Fruit fly (Drosophila melanogaster) Kc167 (cell line): ENCODE measurements around the gene HipHop.

Source experiments
- Myc ChIP-seq: fragments of >200 bp; optimal IDR thresholded peaks from 2 replicates; lab custom pipeline; 2017; ENCODE audit warnings: missing external identifiers
- Sin3A ChIP-seq: fragments of >200 bp; optimal IDR thresholded peaks from 2 replicates; lab custom pipeline; 2018; ENCODE audit warnings: missing external identifiers
- h ChIP-seq: fragments of >200 bp; optimal IDR thresholded peaks from 3 replicates; lab custom pipeline; 2018; ENCODE audit warnings: missing external identifiers
- insv ChIP-seq: fragments of >200 bp; optimal IDR thresholded peaks from 3 replicates; lab custom pipeline; 2018; ENCODE audit warnings: missing external identifiers
- psq ChIP-seq: fragments of >200 bp; optimal IDR thresholded peaks from 2 replicates; lab custom pipeline; 2017; ENCODE audit warnings: missing external identifiers
- ttk ChIP-seq: sonication (Bioruptor generic); optimal IDR thresholded peaks from 2 replicates; lab custom pipeline; 2017; ENCODE audit warnings: missing external identifiers

- TF ChIP-seq Myc (lab: Kevin White, UChicago) (no peak), h (lab: Kevin White, UChicago) (no peak), psq (lab: Kevin White, UChicago) (no peak), insv (lab: Kevin White, UChicago) (no peak), Sin3A (no peak), ttk (no peak)
Observed at dm6 chr3L:18841269-18841668, 20.3 kb downstream of the HipHop start.
